Worm (Caenorhabditis elegans): ENCODE data around the gene gcy-13.

DNA sequence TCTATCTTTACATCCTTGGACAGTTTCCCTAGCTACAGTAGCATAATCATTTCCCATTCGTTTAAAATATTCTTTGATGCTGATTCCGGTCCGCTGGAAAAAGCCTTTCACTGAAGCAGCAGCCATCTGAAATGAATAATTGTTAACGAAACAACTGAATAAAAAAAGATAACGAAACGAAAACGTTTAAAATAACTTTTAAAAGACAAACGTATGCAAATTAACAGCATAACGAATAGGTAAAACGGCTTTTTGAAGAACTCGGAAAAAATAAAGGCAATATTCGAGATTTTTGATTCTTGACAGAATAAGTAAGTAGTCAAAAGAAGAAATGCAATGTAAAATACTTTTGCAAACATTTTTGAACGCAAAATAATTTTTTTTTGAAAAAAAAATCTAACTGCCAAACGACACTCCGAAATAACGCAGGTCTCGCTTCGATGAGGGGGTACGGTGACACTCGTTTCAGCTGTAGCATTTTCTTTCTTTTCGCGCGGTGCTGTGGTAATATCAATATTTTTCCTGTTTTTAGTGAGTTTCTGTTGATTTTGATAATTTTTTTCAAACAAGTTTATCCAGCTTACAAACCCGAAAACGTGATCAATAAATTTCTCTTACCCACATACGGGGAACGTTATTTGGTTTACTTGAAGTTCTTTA lies 51.3 kb downstream of the gcy-13 start, which contains the start of the genes R04F11.5 and R04F11.2:
- no peak for TF ChIP-seq fos-1 (tag; optimal IDR thresholded peaks at IDR 0.05)
- no peak for TF ChIP-seq aha-1 (tag)
- TF ChIP-seq set-16 (GFP tag; IDR thresholded peaks at IDR 0.05) = no peak
- TF ChIP-seq nhr-41 (GFP tag; IDR thresholded peaks at IDR 0.05) = no peak
- no peak for TF ChIP-seq zip-2 (tag; optimal IDR thresholded peaks at IDR 0.05)
- no peak for TF ChIP-seq ceh-82 (tag; optimal IDR thresholded peaks at IDR 0.05)
- no peak for TF ChIP-seq F44E2.7 (GFP tag; IDR thresholded peaks at IDR 0.05)
- TF ChIP-seq ztf-11 (tag; optimal IDR thresholded peaks at IDR 0.05) = no peak
- peak; percentile 47 for TF ChIP-seq nhr-11 (tag; optimal IDR thresholded peaks at IDR 0.05)
- TF ChIP-seq ZK546.5 (tag; optimal IDR thresholded peaks at IDR 0.05) = no peak
- no peak for TF ChIP-seq dmd-8 (GFP tag; IDR thresholded peaks at IDR 0.05)
- peak; percentile 70 for TF ChIP-seq nhr-77 (tag; optimal IDR thresholded peaks at IDR 0.05)
- TF ChIP-seq unc-62 (GFP tag; optimal IDR thresholded peaks at IDR 0.05 in 1 of 2) = peak in 1 of 2 experiments; percentile 92
- TF ChIP-seq unc-62 (tag; optimal IDR thresholded peaks at IDR 0.05) = no peak

Measured in whole organism, L4 larva.